Fruit fly (Drosophila melanogaster) whole organism, embryonic: Measurements from ENCODE around the gene HemK1.

Experiments
- Atf3 ChIP-seq: fragments of 200-800 bp; sonication (Bioruptor generic); optimal IDR thresholded peaks from 3 replicates; lab custom pipeline; 2016; ENCODE audit warnings: missing biosample characterization, missing genetic modification characterization
- CG11398 ChIP-seq: fragments of 200-800 bp; sonication (Bioruptor generic); optimal IDR thresholded peaks from 2 replicates; lab custom pipeline; 2016; ENCODE audit warnings: missing biosample characterization, missing genetic modification characterization
- CG12219 ChIP-seq: fragments of 200-800 bp; sonication (Bioruptor generic); optimal IDR thresholded peaks from 3 replicates; lab custom pipeline; 2018; ENCODE audit warnings: missing biosample characterization, mild to moderate bottlenecking, missing genetic modification characterization
- CG14050 ChIP-seq: fragments of 200-800 bp; sonication (Bioruptor generic); IDR thresholded peaks from 3 replicates; pipeline ENCODE4 v1.3.6; 2022; ENCODE audit warnings: missing biosample characterization, missing genetic modification characterization
- CG14441 ChIP-seq: fragments of 200-800 bp; sonication (Bioruptor generic); IDR thresholded peaks from 2 replicates; pipeline ENCODE4 v1.3.6; 2022; ENCODE audit warnings: missing biosample characterization, missing genetic modification characterization
- CG14667 ChIP-seq: fragments of 200-800 bp; sonication (Bioruptor generic); IDR thresholded peaks from 2 replicates; pipeline ENCODE4 v1.3.6; 2022; ENCODE audit warnings: missing biosample characterization, missing genetic modification characterization
- CG1832 ChIP-seq: fragments of 200-800 bp; sonication (Bioruptor generic); optimal IDR thresholded peaks from 2 replicates; lab custom pipeline; 2017; ENCODE audit warnings: missing biosample characterization, mild to moderate bottlenecking, missing genetic modification characterization, inconsistent platforms
- CG2199 ChIP-seq: fragments of 200-800 bp; sonication (Bioruptor generic); IDR thresholded peaks from 3 replicates; pipeline ENCODE4 v1.3.6; 2022; ENCODE audit warnings: missing biosample characterization, missing genetic modification characterization
- CG32767 ChIP-seq: fragments of 200-800 bp; sonication (Bioruptor generic); IDR thresholded peaks from 2 replicates; pipeline ENCODE4 v1.3.6; 2022; ENCODE audit warnings: missing biosample characterization, missing genetic modification characterization
- CG3407 ChIP-seq: fragments of 200-800 bp; sonication (Bioruptor generic); optimal IDR thresholded peaks from 2 replicates; lab custom pipeline; 2018; ENCODE audit warnings: missing biosample characterization, mild to moderate bottlenecking, missing genetic modification characterization
- CG42726 ChIP-seq: fragments of 200-800 bp; sonication (Bioruptor generic); IDR thresholded peaks from 2 replicates; pipeline ENCODE4 v1.3.6; 2022; ENCODE audit warnings: missing biosample characterization, missing genetic modification characterization; ENCODE audit not compliant: partially characterized antibody
- CG6254 ChIP-seq: fragments of 200-800 bp; sonication (Bioruptor generic); optimal IDR thresholded peaks from 3 replicates; lab custom pipeline; 2017; ENCODE audit warnings: mild to moderate bottlenecking, missing biosample characterization, missing genetic modification reagents, missing genetic modification characterization
- CG7372 ChIP-seq: fragments of 200-800 bp; sonication (Bioruptor generic); IDR thresholded peaks from 2 replicates; pipeline ENCODE4 v1.3.6; 2022; ENCODE audit warnings: missing biosample characterization, missing genetic modification characterization
- CG9609 ChIP-seq: fragments of 200-800 bp; sonication (Bioruptor generic); optimal IDR thresholded peaks from 3 replicates; lab custom pipeline; 2016; ENCODE audit warnings: missing biosample characterization, missing genetic modification characterization
- CoRest ChIP-seq: fragments of 200-800 bp; sonication (Bioruptor generic); optimal IDR thresholded peaks from 3 replicates; lab custom pipeline; 2018; ENCODE audit warnings: missing biosample characterization, mild to moderate bottlenecking, missing genetic modification characterization, moderate library complexity
- D19A ChIP-seq: fragments of 200-800 bp; optimal IDR thresholded peaks from 3 replicates; lab custom pipeline; 2019; ENCODE audit warnings: missing biosample characterization, mild to moderate bottlenecking, missing genetic modification characterization, moderate library complexity
- Fer2 ChIP-seq: fragments of 200-800 bp; sonication (Bioruptor generic); optimal IDR thresholded peaks from 2 replicates; lab custom pipeline; 2018; ENCODE audit warnings: missing biosample characterization, mild to moderate bottlenecking, missing genetic modification characterization, moderate library complexity
- HHEX ChIP-seq: fragments of 200-800 bp; sonication (Bioruptor generic); optimal IDR thresholded peaks from 3 replicates; lab custom pipeline; 2017; ENCODE audit warnings: missing biosample characterization, mild to moderate bottlenecking, missing genetic modification characterization, missing genetic modification reagents
- Hey ChIP-seq: fragments of 200-800 bp; sonication (Bioruptor generic); optimal IDR thresholded peaks from 3 replicates; lab custom pipeline; 2018; ENCODE audit warnings: missing biosample characterization, mild to moderate bottlenecking, missing genetic modification characterization
- Hr3 ChIP-seq: fragments of 200-800 bp; sonication (Bioruptor generic); optimal IDR thresholded peaks from 3 replicates; lab custom pipeline; 2016; ENCODE audit warnings: missing biosample characterization, missing genetic modification characterization
- Max ChIP-seq: fragments of 200-800 bp; sonication (Bioruptor generic); optimal IDR thresholded peaks from 2 replicates; lab custom pipeline; 2016; ENCODE audit warnings: missing biosample characterization, mild to moderate bottlenecking, missing genetic modification characterization
- NfI ChIP-seq: fragments of 200-800 bp; sonication (Bioruptor generic); optimal IDR thresholded peaks from 3 replicates; lab custom pipeline; 2018; ENCODE audit warnings: missing biosample characterization, mild to moderate bottlenecking, missing genetic modification characterization, moderate library complexity
- Usf ChIP-seq: fragments of 200-800 bp; sonication (Bioruptor generic); optimal IDR thresholded peaks from 2 replicates; lab custom pipeline; 2017; ENCODE audit warnings: missing genotype, missing biosample characterization, missing genetic modification characterization
- abd-A ChIP-seq: fragments of 200-800 bp; sonication (Bioruptor generic); optimal IDR thresholded peaks from 3 replicates; lab custom pipeline; 2019; ENCODE audit warnings: missing biosample characterization, mild to moderate bottlenecking, missing genetic modification characterization, moderate library complexity
- bcd ChIP-seq: fragments of 200-800 bp; sonication (Bioruptor generic); optimal IDR thresholded peaks from 2 replicates; lab custom pipeline; 2017; ENCODE audit warnings: missing biosample characterization, mild to moderate bottlenecking, missing genetic modification characterization
- chinmo ChIP-seq: fragments of 200-800 bp; sonication (Bioruptor generic); IDR thresholded peaks from 4 replicates; pipeline ENCODE4 v1.3.6; 2022; ENCODE audit warnings: missing biosample characterization, missing genetic modification characterization; ENCODE audit not compliant: partially characterized antibody
- ci ChIP-seq: fragments of 200-800 bp; sonication (Bioruptor generic); IDR thresholded peaks from 3 replicates; pipeline ENCODE4 v1.3.6; 2022; ENCODE audit warnings: missing biosample characterization, missing genetic modification characterization
- corto ChIP-seq: fragments of 200-800 bp; sonication (Bioruptor generic); optimal IDR thresholded peaks from 2 replicates; lab custom pipeline; 2016; ENCODE audit warnings: missing biosample characterization, mild to moderate bottlenecking, missing genetic modification characterization, moderate library complexity
- dysf ChIP-seq: fragments of 200-800 bp; sonication (Bioruptor generic); IDR thresholded peaks from 3 replicates; pipeline ENCODE4 v1.3.6; 2022; ENCODE audit warnings: missing biosample characterization, missing genetic modification characterization
- esg ChIP-seq: fragments of 200-800 bp; sonication (Bioruptor generic); conservative IDR thresholded peaks from 2 replicates; pipeline ENCODE4 v1.3.6; 2022; ENCODE audit warnings: missing biosample characterization, missing genetic modification characterization
- gce ChIP-seq: fragments of 200-800 bp; sonication (Bioruptor generic); IDR thresholded peaks from 3 replicates; pipeline ENCODE4 v1.3.6; 2022; ENCODE audit warnings: missing biosample characterization, missing genetic modification characterization
- gt ChIP-seq: fragments of 200-800 bp; sonication (Bioruptor generic); IDR thresholded peaks from 2 replicates; pipeline ENCODE4 v1.3.6; 2022; ENCODE audit warnings: missing biosample characterization, missing genetic modification characterization
- ham ChIP-seq: fragments of 200-800 bp; sonication (Bioruptor generic); IDR thresholded peaks from 2 replicates; pipeline ENCODE4 v1.3.6; 2022; ENCODE audit warnings: missing biosample characterization, missing genetic modification characterization
- hth ChIP-seq: fragments of >200 bp; optimal IDR thresholded peaks from 2 replicates; lab custom pipeline; 2017; ENCODE audit warnings: inconsistent platforms
- ind ChIP-seq: fragments of 200-800 bp; sonication (Bioruptor generic); optimal IDR thresholded peaks from 3 replicates; lab custom pipeline; 2016; ENCODE audit warnings: missing biosample characterization, missing genetic modification characterization
- lov ChIP-seq, 2 experiments: fragments of 200-800 bp in 1 of 2; fragments of >200 bp in 1 of 2; sonication (Bioruptor generic) in 1 of 2; IDR thresholded peaks in 1 of 2; optimal IDR thresholded peaks in 1 of 2; 2 replicates in 1 of 2; 3 replicates in 1 of 2; pipeline versions ENCODE4 v1.3.6 to Lab custom; 2017 to 2022; ENCODE audit warnings: missing biosample characterization in 1 of 2, missing genetic modification characterization in 1 of 2
- luna ChIP-seq: fragments of 200-800 bp; sonication (Bioruptor generic); optimal IDR thresholded peaks from 2 replicates; lab custom pipeline; 2016; ENCODE audit warnings: missing biosample characterization, missing genetic modification characterization
- mirr ChIP-seq: fragments of 200-800 bp; sonication (Bioruptor generic); optimal IDR thresholded peaks from 3 replicates; lab custom pipeline; 2018; ENCODE audit warnings: missing biosample characterization, mild to moderate bottlenecking, missing genetic modification characterization
- nmo ChIP-seq: fragments of 200-800 bp; sonication (Bioruptor generic); optimal IDR thresholded peaks from 2 replicates; lab custom pipeline; 2018; ENCODE audit warnings: missing biosample characterization, mild to moderate bottlenecking, missing genetic modification characterization, moderate library complexity
- odd ChIP-seq: fragments of 200-800 bp; sonication (Bioruptor generic); optimal IDR thresholded peaks from 2 replicates; lab custom pipeline; 2017; ENCODE audit warnings: missing biosample characterization, mild to moderate bottlenecking, missing genetic modification characterization
- otp ChIP-seq: fragments of 200-800 bp; sonication (Bioruptor generic); IDR thresholded peaks from 3 replicates; pipeline ENCODE4, ENCODE4 v1.3.6; 2022; ENCODE audit warnings: missing biosample characterization, missing genetic modification characterization
- peb ChIP-seq: fragments of 200-800 bp; sonication (Bioruptor generic); IDR thresholded peaks from 2 replicates; pipeline ENCODE4 v1.3.6; 2022; ENCODE audit warnings: missing biosample characterization, missing genetic modification characterization
- sens-2 ChIP-seq: fragments of 200-800 bp; sonication (Bioruptor generic); IDR thresholded peaks from 2 replicates; pipeline ENCODE4 v1.3.6; 2022; ENCODE audit warnings: missing biosample characterization, missing genetic modification characterization
- shn ChIP-seq: fragments of 200-800 bp; sonication (Bioruptor generic); optimal IDR thresholded peaks from 3 replicates; lab custom pipeline; 2016; ENCODE audit warnings: missing biosample characterization, missing genetic modification characterization
- sisA ChIP-seq: fragments of 200-800 bp; sonication (Bioruptor generic); IDR thresholded peaks from 2 replicates; pipeline ENCODE4 v1.3.6; 2022; ENCODE audit warnings: missing biosample characterization, missing genetic modification characterization
- slou ChIP-seq: fragments of 200-800 bp; sonication (Bioruptor generic); optimal IDR thresholded peaks from 3 replicates; lab custom pipeline; 2016; ENCODE audit warnings: missing biosample characterization, missing genetic modification characterization
- sqz ChIP-seq: fragments of 200-800 bp; sonication (Bioruptor generic); optimal IDR thresholded peaks from 3 replicates; lab custom pipeline; 2018; ENCODE audit warnings: missing biosample characterization, mild to moderate bottlenecking, missing genetic modification characterization
- tap ChIP-seq: fragments of 200-800 bp; optimal IDR thresholded peaks from 3 replicates; lab custom pipeline; 2019; ENCODE audit warnings: missing biosample characterization, mild to moderate bottlenecking, missing genetic modification characterization, moderate library complexity
- tup ChIP-seq: fragments of 200-800 bp; sonication (Bioruptor generic); optimal IDR thresholded peaks from 2 replicates; lab custom pipeline; 2016; ENCODE audit warnings: missing biosample characterization, mild to moderate bottlenecking, missing genetic modification characterization, moderate library complexity
- vvl ChIP-seq: fragments of 200-800 bp; sonication (Bioruptor generic); IDR thresholded peaks from 2 replicates; pipeline ENCODE4 v1.3.6; 2022; ENCODE audit warnings: missing biosample characterization, missing genetic modification characterization

Gene HemK1

DNA sequence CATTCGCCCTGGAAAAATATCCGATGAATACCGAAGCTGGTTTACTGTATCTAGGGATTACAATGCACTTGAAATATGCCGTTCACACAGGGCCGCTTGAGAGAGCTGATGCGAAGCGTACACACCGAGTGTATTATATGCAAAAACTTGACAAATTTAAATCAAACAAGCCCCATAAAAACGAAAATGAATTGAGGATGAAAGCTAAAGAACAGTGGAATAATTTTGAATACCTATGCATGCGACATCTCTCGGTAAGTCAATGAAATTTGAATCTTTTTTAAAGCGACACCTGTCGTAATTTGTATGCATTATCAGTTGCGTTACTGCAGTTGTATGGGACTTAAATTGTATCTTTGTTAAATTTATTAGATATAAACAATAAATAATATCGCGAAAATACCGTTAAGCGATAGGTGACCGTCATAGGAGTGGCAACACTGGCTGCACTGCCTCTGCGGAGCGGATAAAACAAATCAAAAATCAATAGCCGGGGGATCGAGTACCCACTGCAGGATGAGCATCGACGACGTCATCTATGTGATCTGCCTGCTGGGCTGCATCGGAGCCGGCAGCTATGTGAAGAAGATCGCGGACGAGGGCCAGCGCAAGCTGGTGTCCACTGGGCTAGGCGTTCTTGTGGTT is 11.4 kb downstream of the HemK1 start, which contains the start of gene frj (continued):
- TF ChIP-seq corto = no peak
- TF ChIP-seq mirr (GFP tag; lab: Kevin White, UChicago) = no peak
- TF ChIP-seq sqz = no peak
- peak; percentile 42 for TF ChIP-seq D19A (tag; lab: Kevin White, UChicago)
- peak; percentile 68 for TF ChIP-seq sisA (GFP tag; lab: Robert Waterston, UW)
- TF ChIP-seq vvl (GFP tag; lab: Robert Waterston, UW) = peak; percentile 82; the same call in 1 of the 2 replicates
- TF ChIP-seq odd = no peak
- TF ChIP-seq gce (GFP tag; lab: Robert Waterston, UW) = no peak
- TF ChIP-seq CG14441 (GFP tag; lab: Robert Waterston, UW) = peak; percentile 70
- TF ChIP-seq esg (GFP tag; lab: Robert Waterston, UW) = peak; percentile 56
- peak; percentile 34; the same call in 1 of the 2 replicates for TF ChIP-seq CG14667
- TF ChIP-seq gt (GFP tag; lab: Robert Waterston, UW) = no peak
- TF ChIP-seq CG12219 (GFP tag; lab: Kevin White, UChicago) = no peak
- peak; percentile 85 for TF ChIP-seq CG9609 (GFP tag; lab: Kevin White, UChicago)
- TF ChIP-seq CG11398 (GFP tag; lab: Kevin White, UChicago) = peak; percentile 24
- TF ChIP-seq ham (GFP tag; lab: Robert Waterston, UW) = no peak
- peak; percentile 87 for TF ChIP-seq nmo (GFP tag; lab: Kevin White, UChicago)
- TF ChIP-seq otp (GFP tag; lab: Robert Waterston, UW) = peak; percentile 67; the same call in 2 of the 3 replicates
- peak; percentile 62 for TF ChIP-seq dysf (GFP tag; lab: Robert Waterston, UW)
- no peak for TF ChIP-seq Hey (tag; lab: Kevin White, UChicago)
- TF ChIP-seq CG7372 = no peak
- TF ChIP-seq CG6254 (GFP tag; lab: Kevin White, UChicago) = peak; percentile 10
- TF ChIP-seq slou = peak; percentile 37
- no peak for TF ChIP-seq tap
- TF ChIP-seq tup (GFP tag; lab: Kevin White, UChicago) = no peak
- TF ChIP-seq chinmo (GFP tag; lab: Robert Waterston, UW) = 0 out of 4 replicates have a peak, but pooled peaks have one; percentile 59
- TF ChIP-seq Usf (GFP tag; lab: Kevin White, UChicago) = peak; percentile 33
- TF ChIP-seq CG2199 = no peak
- TF ChIP-seq luna = peak; percentile 21
- no peak; the same call in 1 of the 2 replicates for TF ChIP-seq peb
- no peak for TF ChIP-seq lov (optimal IDR thresholded peaks at IDR 0.05; lab: Kevin White, UChicago)
- TF ChIP-seq lov (GFP tag; IDR thresholded peaks at IDR 0.05; lab: Robert Waterston, UW) = peak; percentile 47; the same call in 1 of the 3 replicates
- 0 out of 3 replicates have a peak, but pooled peaks have one; percentile 32 for TF ChIP-seq CG14050
- TF ChIP-seq hth = no peak
- peak; percentile 29 for TF ChIP-seq Max (GFP tag; lab: Kevin White, UChicago)
- peak; percentile 57 for TF ChIP-seq ci
- no peak for TF ChIP-seq CG3407 (GFP tag; lab: Kevin White, UChicago)
- TF ChIP-seq abd-A (tag; lab: Kevin White, UChicago) = no peak
- no peak for TF ChIP-seq sens-2 (GFP tag; lab: Robert Waterston, UW)
- peak; percentile 80 for TF ChIP-seq CoRest (tag; lab: Kevin White, UChicago)
- TF ChIP-seq CG42726 (GFP tag; lab: Robert Waterston, UW) = peak; percentile 59; the same call in 1 of the 2 replicates
- TF ChIP-seq CG32767 (GFP tag; lab: Robert Waterston, UW) = no peak
- TF ChIP-seq Atf3 (GFP tag; lab: Kevin White, UChicago) = peak; percentile 60
- TF ChIP-seq bcd = peak; percentile 68
- TF ChIP-seq NfI (GFP tag; lab: Kevin White, UChicago) = peak; percentile 48
- no peak for TF ChIP-seq HHEX (GFP tag; lab: Kevin White, UChicago)
- TF ChIP-seq shn (GFP tag; lab: Kevin White, UChicago) = peak; percentile 69
- TF ChIP-seq Fer2 = no peak
- TF ChIP-seq ind (GFP tag; lab: Kevin White, UChicago) = peak; percentile 73
- no peak for TF ChIP-seq CG1832
- peak; percentile 78 for TF ChIP-seq Hr3 (GFP tag; lab: Kevin White, UChicago)
